ENCODE assay signal across 4 worm cellular contexts in genomic region chrIV:6790438-6791124, ce11.
TF ChIP-seq lines count a peak whose summit lies in the region.

Gene C17H12.2 (minus strand): TSS chrIV:6790488.
Gene vha-8 (plus strand): TSS chrIV:6791074.

TF ChIP-seq in whole organism, L2 larva, 48 proteins besides CTCF, POLR2A, EP300 and RAD21 (continues in another document):
- TF ChIP-seq nhr-77 (tag; optimal IDR thresholded peaks at IDR 0.05; lab: Kevin White, UChicago) (peak; percentile 55), nhr-6 (tag; optimal IDR thresholded peaks at IDR 0.05; lab: Kevin White, UChicago) (peak; percentile 88), nhr-10 (tag; optimal IDR thresholded peaks at IDR 0.05; lab: Kevin White, UChicago) (no peak), zag-1 (tag; optimal IDR thresholded peaks at IDR 0.05; lab: Kevin White, UChicago) (peak; percentile 91), lin-11 (tag; optimal IDR thresholded peaks at IDR 0.05; lab: Kevin White, UChicago) (peak; percentile 82), gmeb-1 (tag; optimal IDR thresholded peaks at IDR 0.05; lab: Kevin White, UChicago) (peak; percentile 83), unc-55 (GFP tag; optimal IDR thresholded peaks at IDR 0.05; lab: Kevin White, UChicago) (peak; percentile 98), ztf-11 (tag; optimal IDR thresholded peaks at IDR 0.05; lab: Kevin White, UChicago) (peak; percentile 57), sem-4 (tag; optimal IDR thresholded peaks at IDR 0.05; lab: Kevin White, UChicago) (peak; percentile 78), nhr-12 (tag; optimal IDR thresholded peaks at IDR 0.05; lab: Kevin White, UChicago) (peak; percentile 8), nhr-237 (tag; optimal IDR thresholded peaks at IDR 0.05; lab: Kevin White, UChicago) (no peak), peb-1 (tag; optimal IDR thresholded peaks at IDR 0.05; lab: Kevin White, UChicago) (no peak), nhr-23 (tag; optimal IDR thresholded peaks at IDR 0.05; lab: Kevin White, UChicago) (no peak), snpc-4 (tag; optimal IDR thresholded peaks at IDR 0.05; lab: Kevin White, UChicago) (peak; percentile 89), lin-13 (GFP tag; optimal IDR thresholded peaks at IDR 0.05; lab: Kevin White, UChicago) (peak; percentile 93), nhr-129 (tag; optimal IDR thresholded peaks at IDR 0.05; lab: Kevin White, UChicago) (peak; percentile 98), ceh-82 (tag; optimal IDR thresholded peaks at IDR 0.05; lab: Kevin White, UChicago) (peak; percentile 58), egl-27 (tag; optimal IDR thresholded peaks at IDR 0.05; lab: Kevin White, UChicago) (peak; percentile 61), crh-2 (tag; optimal IDR thresholded peaks at IDR 0.05; lab: Kevin White, UChicago) (peak; percentile 96), Y55F3AM.14 (GFP tag; optimal IDR thresholded peaks at IDR 0.05; lab: Kevin White, UChicago) (no peak), ceh-16 (tag; optimal IDR thresholded peaks at IDR 0.05; lab: Kevin White, UChicago) (peak; percentile 72), elt-1 (tag; optimal IDR thresholded peaks at IDR 0.05; lab: Kevin White, UChicago) (no peak), mdl-1 (tag; optimal IDR thresholded peaks at IDR 0.05; lab: Kevin White, UChicago) (peak in 1 of 2 experiments; percentile 49)

TF ChIP-seq in whole organism, L4 larva, 104 proteins besides CTCF, POLR2A, EP300 and RAD21 (continues in another document):
- TF ChIP-seq ztf-11 (tag; optimal IDR thresholded peaks at IDR 0.05; lab: Kevin White, UChicago) (no peak), dmd-9 (GFP tag; IDR thresholded peaks at IDR 0.05; lab: Robert Waterston, UW) (0 out of 2 replicates have a peak, but pooled peaks have one; percentile 63), nhr-77 (tag; optimal IDR thresholded peaks at IDR 0.05; lab: Kevin White, UChicago) (peak; percentile 93), ces-1 (GFP tag; optimal IDR thresholded peaks at IDR 0.05; lab: Kevin White, UChicago) (peak; percentile 60), lin-39 (tag; optimal IDR thresholded peaks at IDR 0.05; lab: Kevin White, UChicago) (no peak), snpc-4 (tag; optimal IDR thresholded peaks at IDR 0.05; lab: Kevin White, UChicago) (peak; percentile 53), jun-1 (tag; optimal IDR thresholded peaks at IDR 0.05; lab: Kevin White, UChicago) (peak; percentile 59), egl-27 (tag; optimal IDR thresholded peaks at IDR 0.05; lab: Kevin White, UChicago) (no peak), aha-1 (tag; lab: Kevin White, UChicago) (peak; percentile 97), nhr-111 (GFP tag; optimal IDR thresholded peaks at IDR 0.05; lab: Kevin White, UChicago) (no peak), ceh-28 (tag; optimal IDR thresholded peaks at IDR 0.05; lab: Kevin White, UChicago) (peak; percentile 54), ama-1 (optimal IDR thresholded peaks at IDR 0.05; lab: Kevin White, UChicago) (peak; percentile 89), nhr-28 (tag; optimal IDR thresholded peaks at IDR 0.05; lab: Kevin White, UChicago) (peak; percentile 95), lin-1 (GFP tag; IDR thresholded peaks at IDR 0.05; lab: Robert Waterston, UW) (peak; percentile 68; the same call in 1 of the 2 replicates), lin-13 (GFP tag; optimal IDR thresholded peaks at IDR 0.05; lab: Kevin White, UChicago) (peak; percentile 93), dmd-6 (GFP tag; IDR thresholded peaks at IDR 0.05; lab: Robert Waterston, UW) (peak; percentile 88), egl-43 (GFP tag; IDR thresholded peaks at IDR 0.05; lab: Robert Waterston, UW) (peak; percentile 60; the same call in 1 of the 2 replicates), mep-1 (tag; optimal IDR thresholded peaks at IDR 0.05; lab: Kevin White, UChicago) (peak; percentile 97), skn-1 (tag; optimal IDR thresholded peaks at IDR 0.05; lab: Kevin White, UChicago) (no peak), cey-2 (tag; optimal IDR thresholded peaks at IDR 0.05; lab: Kevin White, UChicago; ENCODE audit: borderline replicate concordance, insufficient read depth) (no peak), php-3 (GFP tag; IDR thresholded peaks at IDR 0.05; lab: Robert Waterston, UW) (no peak), unc-39 (tag; optimal IDR thresholded peaks at IDR 0.05; lab: Kevin White, UChicago) (no peak), mdt-29 (GFP tag; IDR thresholded peaks at IDR 0.05; lab: Robert Waterston, UW) (peak; percentile 84), duxl-1 (tag; optimal IDR thresholded peaks at IDR 0.05; lab: Kevin White, UChicago; ENCODE audit: poor library complexity) (no peak)

TF ChIP-seq in whole organism, late embryonic, 69 proteins besides CTCF, POLR2A, EP300 and RAD21 (continues in another document):
- TF ChIP-seq madf-2 (tag; optimal IDR thresholded peaks at IDR 0.05; lab: Kevin White, UChicago) (peak; percentile 30), nfya-1 (tag; optimal IDR thresholded peaks at IDR 0.05; lab: Kevin White, UChicago) (peak; percentile 96), pat-9 (tag; optimal IDR thresholded peaks at IDR 0.05; lab: Kevin White, UChicago) (no peak), unc-42 (tag; optimal IDR thresholded peaks at IDR 0.05; lab: Kevin White, UChicago) (peak; percentile 77), C08G9.2 (tag; optimal IDR thresholded peaks at IDR 0.05; lab: Kevin White, UChicago) (peak; percentile 32), T23F11.4 (GFP tag; optimal IDR thresholded peaks at IDR 0.05; lab: Kevin White, UChicago) (peak; percentile 25), sox-4 (tag; optimal IDR thresholded peaks at IDR 0.05; lab: Kevin White, UChicago) (no peak), che-1 (tag; optimal IDR thresholded peaks at IDR 0.05; lab: Kevin White, UChicago) (peak; percentile 8), ceh-48 (tag; optimal IDR thresholded peaks at IDR 0.05; lab: Kevin White, UChicago) (peak; percentile 62), ets-4 (tag; optimal IDR thresholded peaks at IDR 0.05; lab: Kevin White, UChicago) (peak; percentile 17), pag-3 (tag; optimal IDR thresholded peaks at IDR 0.05; lab: Kevin White, UChicago; ENCODE audit: borderline replicate concordance) (no peak), ama-1 (optimal IDR thresholded peaks at IDR 0.05; lab: Kevin White, UChicago) (no peak), fax-1 (tag; optimal IDR thresholded peaks at IDR 0.05; lab: Kevin White, UChicago) (no peak), ref-2 (tag; optimal IDR thresholded peaks at IDR 0.05; lab: Kevin White, UChicago) (peak; percentile 44), pqm-1 (tag; optimal IDR thresholded peaks at IDR 0.05; lab: Kevin White, UChicago) (peak; percentile 30), ceh-14 (tag; optimal IDR thresholded peaks at IDR 0.05; lab: Kevin White, UChicago) (peak; percentile 10), unc-3 (GFP tag; conservative IDR thresholded peaks at IDR 0.05; lab: Robert Waterston, UW) (no peak), unc-3 (tag; optimal IDR thresholded peaks at IDR 0.05; lab: Kevin White, UChicago) (peak; percentile 22), fkh-10 (GFP tag; optimal IDR thresholded peaks at IDR 0.05; lab: Kevin White, UChicago) (no peak), ceh-22 (tag; optimal IDR thresholded peaks at IDR 0.05; lab: Kevin White, UChicago) (no peak), hlh-15 (tag; optimal IDR thresholded peaks at IDR 0.05; lab: Kevin White, UChicago) (no peak), pros-1 (tag; optimal IDR thresholded peaks at IDR 0.05; lab: Kevin White, UChicago) (no peak), tbx-2 (tag; optimal IDR thresholded peaks at IDR 0.05; lab: Kevin White, UChicago) (peak; percentile 87), ceh-18 (tag; optimal IDR thresholded peaks at IDR 0.05; lab: Kevin White, UChicago) (peak; percentile 86), lin-11 (tag; optimal IDR thresholded peaks at IDR 0.05; lab: Kevin White, UChicago) (no peak), ceh-45 (GFP tag; IDR thresholded peaks at IDR 0.05; lab: Robert Waterston, UW) (no peak)

TF ChIP-seq in whole organism, mixed stage, embryonic, 35 proteins besides CTCF, POLR2A, EP300 and RAD21 (continues in another document):
- TF ChIP-seq mab-5 (tag; optimal IDR thresholded peaks at IDR 0.05; lab: Kevin White, UChicago) (peak; percentile 35), drap-1 (GFP tag; optimal IDR thresholded peaks at IDR 0.05; lab: Kevin White, UChicago) (peak; percentile 57), snpc-4 (tag; optimal IDR thresholded peaks at IDR 0.05; lab: Kevin White, UChicago) (no peak), nhr-76 (tag; optimal IDR thresholded peaks at IDR 0.05; lab: Kevin White, UChicago) (no peak), lsy-2 (tag; optimal IDR thresholded peaks at IDR 0.05; lab: Kevin White, UChicago) (peak; percentile 82), ceh-43 (GFP tag; optimal IDR thresholded peaks at IDR 0.05; lab: Kevin White, UChicago) (no peak), mls-2 (tag; optimal IDR thresholded peaks at IDR 0.05; lab: Kevin White, UChicago) (peak; percentile 31), pha-4 (tag; optimal IDR thresholded peaks at IDR 0.05; lab: Kevin White, UChicago) (peak; percentile 70), cnd-1 (tag; optimal IDR thresholded peaks at IDR 0.05; lab: Kevin White, UChicago) (peak; percentile 40), ces-1 (GFP tag; optimal IDR thresholded peaks at IDR 0.05; lab: Kevin White, UChicago) (peak; percentile 78), nhr-2 (tag; optimal IDR thresholded peaks at IDR 0.05; lab: Kevin White, UChicago) (peak; percentile 44), nhr-237 (tag; optimal IDR thresholded peaks at IDR 0.05; lab: Kevin White, UChicago) (peak; percentile 95), ceh-83 (GFP tag; optimal IDR thresholded peaks at IDR 0.05; lab: Kevin White, UChicago) (no peak), ztf-11 (tag; optimal IDR thresholded peaks at IDR 0.05; lab: Kevin White, UChicago) (peak; percentile 36), lin-13 (tag; optimal IDR thresholded peaks at IDR 0.05; lab: Kevin White, UChicago) (peak; percentile 82), zip-8 (tag; optimal IDR thresholded peaks at IDR 0.05; lab: Kevin White, UChicago) (no peak), unc-120 (tag; optimal IDR thresholded peaks at IDR 0.05; lab: Kevin White, UChicago; ENCODE audit: poor library complexity, severe bottlenecking) (peak; percentile 93), elt-3 (tag; optimal IDR thresholded peaks at IDR 0.05; lab: Kevin White, UChicago) (peak; percentile 41), elt-1 (tag; optimal IDR thresholded peaks at IDR 0.05; lab: Kevin White, UChicago; ENCODE audit: borderline replicate concordance, insufficient read depth) (peak; percentile 34), flh-1 (GFP tag; optimal IDR thresholded peaks at IDR 0.05; lab: Kevin White, UChicago) (no peak), nhr-28 (tag; optimal IDR thresholded peaks at IDR 0.05; lab: Kevin White, UChicago) (no peak), lin-32 (GFP tag; optimal IDR thresholded peaks at IDR 0.05; lab: Kevin White, UChicago) (no peak), ham-2 (GFP tag; optimal IDR thresholded peaks at IDR 0.05; lab: Kevin White, UChicago) (peak; percentile 30), sem-2 (GFP tag; optimal IDR thresholded peaks at IDR 0.05; lab: Kevin White, UChicago) (no peak), sptf-1 (tag; optimal IDR thresholded peaks at IDR 0.05; lab: Kevin White, UChicago) (peak; percentile 74), blmp-1 (tag; optimal IDR thresholded peaks at IDR 0.05; lab: Kevin White, UChicago) (peak; percentile 43), mep-1 (tag; optimal IDR thresholded peaks at IDR 0.05; lab: Kevin White, UChicago) (peak; percentile 99), M03D4.4 (tag; optimal IDR thresholded peaks at IDR 0.05; lab: Kevin White, UChicago) (no peak), hlh-1 (tag; optimal IDR thresholded peaks at IDR 0.05; lab: Kevin White, UChicago) (peak; percentile 75)
